Fruit fly (Drosophila melanogaster): ENCODE results near the gene CG17544.

Gene CG17544

dm6 chr2L:19438685-19439597 lies 40.6 kb upstream of the CG17544 start (continued):
- no peak for TF ChIP-seq dmrt11E (tag; optimal IDR thresholded peaks at IDR 0.05)
- no peak for TF ChIP-seq CG10565 (GFP tag; optimal IDR thresholded peaks at IDR 0.05)
- TF ChIP-seq CG9437 (GFP tag; optimal IDR thresholded peaks at IDR 0.05) = no peak
- TF ChIP-seq HLH3B (GFP tag; IDR thresholded peaks at IDR 0.05) = 0 out of 2 replicates have a peak, but pooled peaks have one; percentile 23
- peak; percentile 86 for TF ChIP-seq cwo (GFP tag; optimal IDR thresholded peaks at IDR 0.05)
- TF ChIP-seq zen2 (GFP tag; IDR thresholded peaks at IDR 0.05; ENCODE audit: partially characterized antibody) = no peak
- TF ChIP-seq CG2116 (GFP tag; optimal IDR thresholded peaks at IDR 0.05) = no peak
- TF ChIP-seq CG12769 (tag; optimal IDR thresholded peaks at IDR 0.05) = peak; percentile 44
- no peak for TF ChIP-seq NK7.1 (GFP tag; optimal IDR thresholded peaks at IDR 0.05)
- TF ChIP-seq CG7928 (GFP tag; optimal IDR thresholded peaks at IDR 0.05) = no peak
- TF ChIP-seq CG34422 (GFP tag; IDR thresholded peaks at IDR 0.05) = peak; percentile 17; the same call in 1 of the 3 replicates
- no peak for TF ChIP-seq CG7357 (GFP tag; IDR thresholded peaks at IDR 0.05)
- TF ChIP-seq Hr51 (GFP tag; optimal IDR thresholded peaks at IDR 0.05) = no peak
- no peak for TF ChIP-seq CG6791 (GFP tag; IDR thresholded peaks at IDR 0.05; ENCODE audit: partially characterized antibody)
- TF ChIP-seq Jarid2 (GFP tag; optimal IDR thresholded peaks at IDR 0.05) = peak; percentile 43
- TF ChIP-seq CG2678 (tag; optimal IDR thresholded peaks at IDR 0.05) = peak; percentile 2
- no peak for TF ChIP-seq CG14667 (GFP tag; IDR thresholded peaks at IDR 0.05)
- no peak for TF ChIP-seq Rx (GFP tag; IDR thresholded peaks at IDR 0.05)
- no peak for TF ChIP-seq CG10431 (GFP tag; optimal IDR thresholded peaks at IDR 0.05)
- no peak for TF ChIP-seq CG18619 (GFP tag; optimal IDR thresholded peaks at IDR 0.05)
- no peak for TF ChIP-seq lab (GFP tag; optimal IDR thresholded peaks at IDR 0.05)
- 0 out of 2 replicates have a peak, but pooled peaks have one; percentile 21 for TF ChIP-seq CG32767 (GFP tag; IDR thresholded peaks at IDR 0.05)
- no peak for TF ChIP-seq CG17385 (GFP tag; optimal IDR thresholded peaks at IDR 0.05)
- TF ChIP-seq sr (GFP tag; IDR thresholded peaks at IDR 0.05) = peak; percentile 47; the same call in 1 of the 3 replicates
- no peak for TF ChIP-seq Mad (GFP tag; optimal IDR thresholded peaks at IDR 0.05)
- TF ChIP-seq bbx (GFP tag; IDR thresholded peaks at IDR 0.05; ENCODE audit: partially characterized antibody) = 0 out of 2 replicates have a peak, but pooled peaks have one; percentile 10
- no peak for TF ChIP-seq zf30C (GFP tag; optimal IDR thresholded peaks at IDR 0.05)
- no peak for TF ChIP-seq CG18764 (GFP tag; optimal IDR thresholded peaks at IDR 0.05)
- peak; percentile 85 for TF ChIP-seq pros (GFP tag; optimal IDR thresholded peaks at IDR 0.05)
- no peak for TF ChIP-seq Abd-B (GFP tag; optimal IDR thresholded peaks at IDR 0.05)
- no peak for TF ChIP-seq CG3726 (GFP tag; IDR thresholded peaks at IDR 0.05)
- no peak for TF ChIP-seq CG30020 (tag; optimal IDR thresholded peaks at IDR 0.05)
- no peak for TF ChIP-seq CG1529 (GFP tag; optimal IDR thresholded peaks at IDR 0.05)
- TF ChIP-seq CG12155 (GFP tag; optimal IDR thresholded peaks at IDR 0.05) = no peak
- no peak for TF ChIP-seq CG12104 (GFP tag; optimal IDR thresholded peaks at IDR 0.05)
- TF ChIP-seq ems (GFP tag; optimal IDR thresholded peaks at IDR 0.05) = no peak
- no peak for TF ChIP-seq tio (GFP tag; optimal IDR thresholded peaks at IDR 0.05)
- peak; percentile 92 for TF ChIP-seq CG5180 (GFP tag; optimal IDR thresholded peaks at IDR 0.05)
- no peak for TF ChIP-seq CG8388 (GFP tag; optimal IDR thresholded peaks at IDR 0.05)
